Worm (Caenorhabditis elegans) whole organism, L4 larva: ENCODE results near the gene B0244.16.

Experiments used
- F10B5.3 ChIP-seq: sonication (generic microtip); optimal IDR thresholded peaks from 2 replicates; lab custom pipeline; 2016; ENCODE audit warnings: mild to moderate bottlenecking, missing genetic modification characterization, missing compliant biosample characterization
- F37D6.2 ChIP-seq: sonication (generic microtip); optimal IDR thresholded peaks from 2 replicates; lab custom pipeline; 2016; ENCODE audit warnings: mild to moderate bottlenecking, missing genetic modification characterization, missing compliant biosample characterization
- F49E8.2 ChIP-seq: sonication (generic microtip); optimal IDR thresholded peaks from 2 replicates; lab custom pipeline; 2016; ENCODE audit warnings: missing compliant biosample characterization, mild to moderate bottlenecking, missing genetic modification characterization, borderline replicate concordance
- T26A8.4 ChIP-seq: fragments of 200-800 bp; sonication (Bioruptor generic); IDR thresholded peaks from 2 replicates; pipeline ENCODE4 v1.3.6; 2022; ENCODE audit warnings: missing genetic modification characterization, missing compliant biosample characterization
- Y48G9A.11 ChIP-seq: fragments of 200-800 bp; sonication (Bioruptor generic); IDR thresholded peaks from 2 replicates; pipeline ENCODE4 v1.3.6; 2022; ENCODE audit warnings: missing genetic modification reagents, missing genetic modification characterization, missing compliant biosample characterization
- Y5F2A.4 ChIP-seq: fragments of 200-800 bp; sonication (Bioruptor generic); optimal IDR thresholded peaks from 2 replicates; lab custom pipeline; 2018; ENCODE audit warnings: mild to moderate bottlenecking, missing genetic modification characterization, missing compliant biosample characterization
- ceh-32 ChIP-seq: sonication (generic microtip); optimal IDR thresholded peaks from 2 replicates; lab custom pipeline; 2016; ENCODE audit warnings: mild to moderate bottlenecking, missing genetic modification characterization, missing compliant biosample characterization; ENCODE audit not compliant: poor library complexity
- ceh-44 ChIP-seq: fragments of 200-800 bp; sonication (Bioruptor generic); IDR thresholded peaks from 2 replicates; pipeline ENCODE4 v1.3.6; 2022; ENCODE audit warnings: missing genetic modification reagents, missing genetic modification characterization, missing compliant biosample characterization
- ceh-82 ChIP-seq: sonication (generic microtip); optimal IDR thresholded peaks from 2 replicates; lab custom pipeline; 2017; ENCODE audit warnings: missing biosample characterization, missing genetic modification characterization
- cey-2 ChIP-seq: sonication (generic microtip); optimal IDR thresholded peaks from 3 replicates; lab custom pipeline; 2017; ENCODE audit warnings: missing genetic modification characterization, mild to moderate bottlenecking, missing compliant biosample characterization, antibody characterized with exemption, borderline replicate concordance; ENCODE audit not compliant: insufficient read depth
- daf-12 ChIP-seq: fragments of 150-350 bp; optimal IDR thresholded peaks from 2 replicates; lab custom pipeline; 2014; ENCODE audit warnings: missing biosample characterization, missing genetic modification reagents, missing genetic modification characterization
- daf-19 ChIP-seq: fragments of 200-800 bp; sonication (Bioruptor generic); conservative IDR thresholded peaks from 2 replicates; pipeline ENCODE4 v1.3.6; 2022; ENCODE audit warnings: missing genetic modification characterization, missing compliant biosample characterization
- dmd-8 ChIP-seq: fragments of 200-800 bp; sonication (Bioruptor generic); IDR thresholded peaks from 2 replicates; pipeline ENCODE4 v1.3.6; 2022; ENCODE audit warnings: missing genetic modification characterization, missing compliant biosample characterization
- dpl-1 ChIP-seq: fragments of 150-350 bp; optimal IDR thresholded peaks from 2 replicates; lab custom pipeline; 2014; ENCODE audit warnings: missing biosample characterization, missing genetic modification reagents, missing genetic modification characterization
- dve-1 ChIP-seq: sonication (generic microtip); optimal IDR thresholded peaks from 2 replicates; lab custom pipeline; 2017; ENCODE audit warnings: antibody characterized with exemption, mild to moderate bottlenecking, missing genetic modification characterization, missing compliant biosample characterization; ENCODE audit not compliant: insufficient read depth
- egl-27 ChIP-seq: sonication (generic microtip); optimal IDR thresholded peaks from 3 replicates; lab custom pipeline; 2017; ENCODE audit warnings: missing biosample characterization, missing genetic modification reagents, missing genetic modification characterization
- gei-8 ChIP-seq: fragments of 200-800 bp; sonication (Bioruptor generic); optimal IDR thresholded peaks from 2 replicates; lab custom pipeline; 2018; ENCODE audit warnings: mild to moderate bottlenecking, missing genetic modification characterization, missing compliant biosample characterization
- hmg-1.1 ChIP-seq: fragments of 200-800 bp; sonication (Bioruptor generic); IDR thresholded peaks from 2 replicates; pipeline ENCODE4 v1.3.6; 2022; ENCODE audit warnings: missing genetic modification reagents, missing genetic modification characterization, missing compliant biosample characterization
- lim-7 ChIP-seq: fragments of 200-800 bp; sonication (Bioruptor generic); IDR thresholded peaks from 2 replicates; pipeline ENCODE4 v1.3.6; 2022; ENCODE audit warnings: missing genetic modification characterization, missing compliant biosample characterization
- lin-1 ChIP-seq: fragments of 200-800 bp; sonication (Bioruptor generic); IDR thresholded peaks from 2 replicates; pipeline ENCODE4 v1.3.6; 2022; ENCODE audit warnings: missing genetic modification reagents, missing genetic modification characterization, missing compliant biosample characterization
- lin-13 ChIP-seq: fragments of 150-350 bp; optimal IDR thresholded peaks from 2 replicates; lab custom pipeline; 2014; ENCODE audit warnings: missing biosample characterization, missing genetic modification reagents, missing genetic modification characterization
- lin-15B ChIP-seq: fragments of 150-350 bp; sonication (generic microtip); optimal IDR thresholded peaks from 3 replicates; lab custom pipeline; 2014; ENCODE audit warnings: missing biosample characterization, missing genetic modification characterization
- lin-29 ChIP-seq: fragments of 200-800 bp; sonication (Bioruptor generic); IDR thresholded peaks from 2 replicates; pipeline ENCODE4 v1.3.6; 2022; ENCODE audit warnings: missing genetic modification reagents, missing genetic modification characterization, missing compliant biosample characterization
- lin-39 ChIP-seq: fragments of 150-350 bp; optimal IDR thresholded peaks from 2 replicates; lab custom pipeline; 2014; ENCODE audit warnings: missing biosample characterization, missing genetic modification reagents, missing genetic modification characterization
- lir-3 ChIP-seq: sonication (generic microtip); optimal IDR thresholded peaks from 2 replicates; lab custom pipeline; 2016; ENCODE audit warnings: mild to moderate bottlenecking, missing genetic modification characterization, missing compliant biosample characterization
- mep-1 ChIP-seq: fragments of 150-350 bp; sonication (generic microtip); optimal IDR thresholded peaks from 3 replicates; lab custom pipeline; 2014; ENCODE audit warnings: missing biosample characterization, missing genetic modification characterization
- nhr-237 ChIP-seq: sonication (generic microtip); optimal IDR thresholded peaks from 2 replicates; lab custom pipeline; 2017; ENCODE audit warnings: missing biosample characterization, missing genetic modification characterization
- nhr-41 ChIP-seq: fragments of 200-800 bp; sonication (Bioruptor generic); IDR thresholded peaks from 2 replicates; pipeline ENCODE4 v1.3.6; 2022; ENCODE audit warnings: missing genetic modification reagents, missing genetic modification characterization, missing compliant biosample characterization
- nhr-42 ChIP-seq: fragments of 200-800 bp; sonication (Bioruptor generic); IDR thresholded peaks from 2 replicates; pipeline ENCODE4 v1.3.6; 2022; ENCODE audit warnings: missing genetic modification characterization, missing compliant biosample characterization
- nhr-6 ChIP-seq: fragments of 150-350 bp; optimal IDR thresholded peaks from 2 replicates; lab custom pipeline; 2014; ENCODE audit warnings: missing biosample characterization, missing genetic modification characterization
- nhr-77 ChIP-seq: fragments of 150-350 bp; optimal IDR thresholded peaks from 2 replicates; lab custom pipeline; 2014; ENCODE audit warnings: missing biosample characterization, missing genetic modification characterization
- pqm-1 ChIP-seq: sonication (generic microtip); optimal IDR thresholded peaks from 2 replicates; lab custom pipeline; 2017; ENCODE audit warnings: missing biosample characterization, missing genetic modification characterization
- sdz-12 ChIP-seq: fragments of 200-800 bp; sonication (Bioruptor generic); optimal IDR thresholded peaks from 2 replicates; lab custom pipeline; 2018; ENCODE audit warnings: mild to moderate bottlenecking, missing genetic modification characterization, missing compliant biosample characterization
- snpc-4 ChIP-seq: fragments of 150-350 bp; optimal IDR thresholded peaks from 2 replicates; lab custom pipeline; 2014; ENCODE audit warnings: missing biosample characterization, missing genetic modification characterization
- spr-3 ChIP-seq: fragments of 200-800 bp; sonication (Bioruptor generic); optimal IDR thresholded peaks from 2 replicates; lab custom pipeline; 2018; ENCODE audit warnings: mild to moderate bottlenecking, missing genetic modification characterization, missing compliant biosample characterization
- tra-1 ChIP-seq: fragments of 200-800 bp; sonication (Bioruptor generic); IDR thresholded peaks from 2 replicates; pipeline ENCODE4 v1.3.6; 2022; ENCODE audit warnings: missing genetic modification reagents, missing genetic modification characterization, missing compliant biosample characterization
- unc-62 ChIP-seq, 3 experiments: fragments of 150-350 bp in 1 of 3; sonication (generic microtip); optimal IDR thresholded peaks in 2 of 3; peaks in 1 of 3; 1 replicate in 1 of 3; 2 replicates in 2 of 3; lab custom pipeline; 2014 to 2017; ENCODE audit warnings: missing biosample characterization in 3 of 3, missing genetic modification characterization in 3 of 3, missing genetic modification reagents in 3 of 3, missing genotype in 1 of 3
- vab-7 ChIP-seq: fragments of 200-800 bp; sonication (Bioruptor generic); IDR thresholded peaks from 2 replicates; pipeline ENCODE4 v1.3.6; 2022; ENCODE audit warnings: missing genetic modification reagents, missing genetic modification characterization, missing compliant biosample characterization
- zag-1 ChIP-seq: fragments of 150-350 bp; optimal IDR thresholded peaks from 2 replicates; lab custom pipeline; 2014; ENCODE audit warnings: missing biosample characterization, missing genetic modification characterization
- zfp-2 ChIP-seq: sonication (generic microtip); optimal IDR thresholded peaks from 2 replicates; lab custom pipeline; 2016; ENCODE audit warnings: mild to moderate bottlenecking, missing genetic modification characterization, missing compliant biosample characterization
- zip-2 ChIP-seq: fragments of 150-350 bp; optimal IDR thresholded peaks from 2 replicates; lab custom pipeline; 2014; ENCODE audit warnings: missing biosample characterization, missing genetic modification characterization
- ztf-7 ChIP-seq: fragments of 150-350 bp; optimal IDR thresholded peaks from 2 replicates; lab custom pipeline; 2014; ENCODE audit warnings: missing biosample characterization, missing genetic modification characterization

The B0244.16 gene

DNA sequence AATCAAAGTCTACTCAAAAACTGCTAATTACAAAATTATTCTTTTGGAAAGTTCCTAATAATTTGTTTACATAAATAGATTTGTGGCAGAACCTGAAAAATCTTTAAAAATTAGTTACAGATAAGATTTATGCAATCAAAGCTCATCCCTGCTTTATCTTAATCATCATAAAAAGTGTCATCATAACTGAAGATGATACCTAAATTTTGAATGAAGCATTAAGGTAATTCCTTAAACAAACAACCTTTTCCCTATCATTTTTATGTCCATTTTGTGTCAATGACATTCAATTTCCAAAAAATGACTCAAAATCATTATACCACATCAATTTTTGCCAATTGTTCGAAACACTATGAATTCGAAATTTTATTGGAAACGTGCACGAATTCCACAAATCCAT, 3.1 kb upstream of the B0244.16 start, which contains the start of gene B0244.6:
Gene B0244.6 (plus strand): TSS at position 301 of the 400 bp plus-strand sequence.
- TF ChIP-seq dve-1 (tag; lab: Kevin White, UChicago) (peak; percentile 10), nhr-237 (tag; lab: Kevin White, UChicago) (no peak)
- TF ChIP-seq, all 104 proteins: peak for 1

DNA sequence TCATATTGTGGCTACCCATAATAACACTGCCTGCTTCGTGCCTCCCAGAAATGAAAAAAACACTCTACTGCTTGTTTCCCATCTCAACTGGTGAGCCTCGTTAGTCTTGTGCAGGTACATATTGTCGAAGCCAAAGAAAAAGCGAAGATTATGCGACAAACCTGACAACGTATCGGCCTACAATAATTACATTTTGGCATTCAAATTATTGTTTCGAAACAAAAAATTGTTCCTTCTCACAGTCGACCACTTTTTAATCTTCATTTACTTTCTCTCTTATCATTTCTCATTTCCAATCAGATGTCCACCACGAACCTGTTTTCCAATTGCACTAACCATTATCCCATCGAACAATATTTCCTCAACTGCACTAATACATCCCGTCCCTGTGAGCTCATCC, 2.3 kb downstream of the B0244.16 start, which contains the start of gene B0244.15:
Gene B0244.15 (plus strand): TSS at position 301 of the 400 bp plus-strand sequence.
- TF ChIP-seq gei-8 (GFP tag; lab: Kevin White, UChicago) (no peak), hmg-1.1 (no peak), dmd-8 (GFP tag; lab: Robert Waterston, UW) (no peak), unc-62 (GFP tag; optimal IDR thresholded peaks at IDR 0.05 in 1 of 2; lab: Kevin White, UChicago) (no peak), unc-62 (tag; optimal IDR thresholded peaks at IDR 0.05; lab: Kevin White, UChicago) (no peak), mep-1 (tag; lab: Kevin White, UChicago) (no peak), F49E8.2 (tag; lab: Kevin White, UChicago) (no peak), zag-1 (tag; lab: Kevin White, UChicago) (no peak), ceh-44 (GFP tag; lab: Robert Waterston, UW) (no peak), F37D6.2 (tag; lab: Kevin White, UChicago) (no peak), zfp-2 (tag; lab: Kevin White, UChicago) (no peak), daf-19 (no peak), egl-27 (no peak), lin-1 (no peak), lin-39 (tag; lab: Kevin White, UChicago) (no peak), nhr-6 (tag; lab: Kevin White, UChicago) (no peak), zip-2 (tag; lab: Kevin White, UChicago) (no peak), lir-3 (no peak), ceh-32 (no peak), nhr-42 (GFP tag; lab: Robert Waterston, UW) (no peak), T26A8.4 (GFP tag; lab: Robert Waterston, UW) (no peak)

DNA sequence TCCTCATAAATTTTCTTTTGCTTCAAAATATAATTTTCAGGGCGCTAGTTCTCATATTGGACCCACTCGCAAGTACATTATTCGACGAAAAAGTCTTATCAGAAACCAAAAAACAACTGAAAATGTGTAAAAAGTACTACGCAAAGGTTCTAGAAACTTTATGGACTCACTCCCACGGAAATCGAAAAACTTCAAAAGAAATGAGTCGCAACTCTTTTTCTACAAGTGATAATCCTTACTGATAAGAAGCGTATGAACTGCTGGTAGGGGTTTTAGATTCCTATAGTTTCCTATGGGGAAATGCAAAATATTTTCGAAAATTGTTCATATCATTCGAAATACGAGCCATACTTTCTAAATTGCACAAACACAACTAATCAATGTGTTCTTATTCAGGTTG, 3.8 kb downstream of the B0244.16 start, which contains the start of gene B0244.5:
Gene B0244.5 (plus strand): TSS at position 301 of the 400 bp plus-strand sequence.
- TF ChIP-seq spr-3 (GFP tag; lab: Kevin White, UChicago) (no peak), pqm-1 (tag; lab: Kevin White, UChicago) (no peak), Y48G9A.11 (GFP tag; lab: Robert Waterston, UW) (no peak), daf-12 (no peak), ztf-7 (tag; lab: Kevin White, UChicago) (no peak), ceh-82 (tag; lab: Kevin White, UChicago) (no peak), lin-29 (GFP tag; lab: Robert Waterston, UW) (no peak), sdz-12 (GFP tag; lab: Kevin White, UChicago) (no peak), nhr-77 (no peak)

DNA sequence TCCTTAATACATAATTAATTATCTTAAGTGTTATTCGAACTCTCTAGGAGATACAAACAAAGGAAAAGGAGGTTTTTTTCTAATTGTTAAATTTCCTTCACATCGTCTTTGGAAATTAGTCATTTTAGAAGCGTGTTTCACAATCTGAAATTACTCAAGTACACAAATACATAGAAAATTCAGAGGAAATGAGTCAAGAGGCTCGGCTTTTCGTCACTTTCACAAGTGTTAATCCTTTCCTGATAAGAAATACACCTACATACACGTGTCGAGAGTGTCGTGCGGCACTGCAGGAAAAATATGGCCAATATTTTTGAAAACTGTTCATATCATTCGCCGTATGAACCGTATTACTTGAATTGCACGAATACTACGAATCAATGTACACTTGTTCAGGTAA, 6.4 kb downstream of the B0244.16 start, which contains the start of gene B0244.4:
Gene B0244.4 (plus strand): TSS at position 301 of the 400 bp plus-strand sequence.
- TF ChIP-seq Y5F2A.4 (GFP tag; lab: Kevin White, UChicago) (no peak), tra-1 (GFP tag; lab: Robert Waterston, UW) (no peak), nhr-41 (GFP tag; lab: Robert Waterston, UW) (no peak), F10B5.3 (no peak), cey-2 (no peak), lim-7 (no peak), lin-39 (tag; lab: Kevin White, UChicago) (no peak), dpl-1 (GFP tag; lab: Kevin White, UChicago) (no peak), lin-13 (GFP tag; lab: Kevin White, UChicago) (no peak), snpc-4 (tag; lab: Kevin White, UChicago) (no peak), lin-15B (tag; lab: Kevin White, UChicago) (no peak), vab-7 (GFP tag; lab: Robert Waterston, UW) (no peak), Y48G9A.11 (GFP tag; lab: Robert Waterston, UW) (no peak)
